Fruit fly (Drosophila melanogaster) whole organism, prepupa: ENCODE results near the gene Jhbp16.

Experiments
- Blimp-1 ChIP-seq: fragments of 200-800 bp; sonication (Bioruptor generic); optimal IDR thresholded peaks from 3 replicates; lab custom pipeline; 2017; ENCODE audit warnings: missing biosample characterization, missing genetic modification characterization, mild to moderate bottlenecking, moderate library complexity, missing genetic modification reagents
- CG11294 ChIP-seq: fragments of 200-800 bp; sonication (Bioruptor generic); IDR thresholded peaks from 2 replicates; pipeline ENCODE4 v1.3.6; 2022; ENCODE audit warnings: missing biosample characterization, missing genetic modification characterization
- CG11902 ChIP-seq: fragments of 200-800 bp; sonication (Bioruptor generic); optimal IDR thresholded peaks from 3 replicates; lab custom pipeline; 2016; ENCODE audit warnings: missing biosample characterization, missing genetic modification characterization
- CG16779 ChIP-seq: fragments of 200-800 bp; sonication (Bioruptor generic); optimal IDR thresholded peaks from 3 replicates; lab custom pipeline; 2017; ENCODE audit warnings: missing biosample characterization, mild to moderate bottlenecking, missing genetic modification characterization
- CG7368 ChIP-seq: fragments of 200-800 bp; sonication (Bioruptor generic); optimal IDR thresholded peaks from 3 replicates; lab custom pipeline; 2016; ENCODE audit warnings: missing biosample characterization, missing genetic modification characterization
- CG9139 ChIP-seq: fragments of 200-800 bp; sonication (Bioruptor generic); optimal IDR thresholded peaks from 3 replicates; lab custom pipeline; 2017; ENCODE audit warnings: missing biosample characterization, mild to moderate bottlenecking, missing genetic modification characterization
- Ets21C ChIP-seq: fragments of 200-800 bp; sonication (Bioruptor generic); optimal IDR thresholded peaks from 3 replicates; lab custom pipeline; 2016; ENCODE audit warnings: missing biosample characterization, missing genetic modification characterization
- Lpt ChIP-seq: fragments of 200-800 bp; sonication (Bioruptor generic); optimal IDR thresholded peaks from 3 replicates; lab custom pipeline; 2016; ENCODE audit warnings: missing biosample characterization, missing genetic modification characterization
- Met ChIP-seq: fragments of 200-800 bp; sonication (Bioruptor generic); optimal IDR thresholded peaks from 3 replicates; lab custom pipeline; 2016; ENCODE audit warnings: missing biosample characterization, missing genetic modification characterization
- acj6 ChIP-seq: fragments of 200-800 bp; sonication (Bioruptor generic); optimal IDR thresholded peaks from 3 replicates; lab custom pipeline; 2016; ENCODE audit warnings: missing biosample characterization, missing genetic modification characterization
- cyc ChIP-seq: fragments of 200-800 bp; sonication (Bioruptor generic); optimal IDR thresholded peaks from 3 replicates; lab custom pipeline; 2016; ENCODE audit warnings: missing biosample characterization, missing genetic modification characterization

dm6 chr3R:21636867-21637481 lies 27.2 kb upstream of the Jhbp16 start:
- TF ChIP-seq acj6 (GFP tag; lab: Kevin White, UChicago) (no peak), Lpt (no peak), Met (GFP tag; lab: Kevin White, UChicago) (no peak), Blimp-1 (no peak), cyc (GFP tag; lab: Kevin White, UChicago) (no peak), CG11294 (GFP tag; lab: Robert Waterston, UW) (no peak), CG11902 (GFP tag; lab: Kevin White, UChicago) (no peak), CG16779 (tag; lab: Kevin White, UChicago) (no peak), CG9139 (GFP tag; lab: Kevin White, UChicago) (no peak), CG7368 (GFP tag; lab: Kevin White, UChicago) (no peak), Ets21C (GFP tag; lab: Kevin White, UChicago) (no peak)
